Fruit fly (Drosophila melanogaster) whole organism, wandering third instar larva: Measurements from ENCODE around the gene edin.

Experiments
- Dfd ChIP-seq: fragments of >200 bp; optimal IDR thresholded peaks from 2 replicates; lab custom pipeline; 2017; ENCODE audit warnings: missing biosample characterization, missing genetic modification characterization
- GATAd ChIP-seq: sonication (Bioruptor generic); optimal IDR thresholded peaks from 2 replicates; lab custom pipeline; 2016; ENCODE audit warnings: missing biosample characterization, missing genetic modification characterization
- Hr78 ChIP-seq: fragments of >200 bp; optimal IDR thresholded peaks from 2 replicates; lab custom pipeline; 2017; ENCODE audit warnings: missing biosample characterization, missing genetic modification characterization
- foxo ChIP-seq, 2 experiments: fragments of 200-800 bp; sonication (Bioruptor generic); optimal IDR thresholded peaks; 2 replicates in 1 of 2; 3 replicates in 1 of 2; lab custom pipeline; 2016 to 2017; ENCODE audit warnings: missing biosample characterization in 2 of 2, missing genetic modification characterization in 2 of 2
- h ChIP-seq: fragments of 200-800 bp; sonication (Bioruptor generic); optimal IDR thresholded peaks from 3 replicates; lab custom pipeline; 2016; ENCODE audit warnings: missing biosample characterization, mild to moderate bottlenecking, missing genetic modification characterization
- jim ChIP-seq: fragments of 175-275, 200-325 bp; sonication (Bioruptor generic); optimal IDR thresholded peaks from 2 replicates; lab custom pipeline; 2016; ENCODE audit warnings: missing biosample characterization, mild to moderate bottlenecking, missing genetic modification characterization
- tai ChIP-seq: sonication (Bioruptor generic); optimal IDR thresholded peaks from 2 replicates; lab custom pipeline; 2016; ENCODE audit warnings: missing biosample characterization, missing genetic modification characterization
- usp ChIP-seq: fragments of >200 bp; optimal IDR thresholded peaks from 2 replicates; lab custom pipeline; 2017; ENCODE audit warnings: missing biosample characterization, missing genetic modification characterization

dm6 chr3L:17493807-17494404, 774 bp upstream of the edin start:
- TF ChIP-seq GATAd (GFP tag; lab: Kevin White, UChicago) = no peak
- no peak for TF ChIP-seq foxo (GFP tag; optimal IDR thresholded peaks at IDR 0.05; lab: Kevin White, UChicago)
- TF ChIP-seq h = no peak
- TF ChIP-seq Dfd (GFP tag; lab: Kevin White, UChicago) = no peak
- no peak for TF ChIP-seq usp (GFP tag; lab: Kevin White, UChicago)
- no peak for TF ChIP-seq tai (GFP tag; lab: Kevin White, UChicago)
- no peak for TF ChIP-seq jim (GFP tag; lab: Kevin White, UChicago)
- TF ChIP-seq Hr78 (GFP tag; lab: Kevin White, UChicago) = no peak
